Fruit fly (Drosophila melanogaster) whole organism, wandering third instar larva: ENCODE measurements around the gene Neurl4.

Experiments used
- Abd-B ChIP-seq: fragments of >200 bp; optimal IDR thresholded peaks from 2 replicates; lab custom pipeline; 2017; ENCODE audit warnings: missing biosample characterization, missing genetic modification characterization
- CG32264 ChIP-seq: fragments of 200-800 bp; sonication (Bioruptor generic); optimal IDR thresholded peaks from 2 replicates; lab custom pipeline; 2016; ENCODE audit warnings: missing biosample characterization, missing genetic modification characterization
- CG9705 ChIP-seq: fragments of 200-800 bp; sonication (Bioruptor generic); optimal IDR thresholded peaks from 2 replicates; lab custom pipeline; 2018; ENCODE audit warnings: missing biosample characterization, mild to moderate bottlenecking, missing genetic modification characterization
- CrebA ChIP-seq: fragments of 200-800 bp; sonication (Bioruptor generic); optimal IDR thresholded peaks from 2 replicates; lab custom pipeline; 2016; ENCODE audit warnings: missing biosample characterization, mild to moderate bottlenecking, missing genetic modification characterization, borderline replicate concordance
- Dif ChIP-seq: fragments of 200-275, 200-300 bp; sonication (Bioruptor generic); optimal IDR thresholded peaks from 2 replicates; lab custom pipeline; 2018; ENCODE audit warnings: missing biosample characterization, missing genetic modification characterization; ENCODE audit not compliant: partially characterized antibody
- GATAd ChIP-seq: sonication (Bioruptor generic); optimal IDR thresholded peaks from 2 replicates; lab custom pipeline; 2016; ENCODE audit warnings: missing biosample characterization, missing genetic modification characterization
- HLH106 ChIP-seq: fragments of 200-800 bp; optimal IDR thresholded peaks from 3 replicates; lab custom pipeline; 2019; ENCODE audit warnings: missing biosample characterization, mild to moderate bottlenecking, missing genetic modification characterization, moderate library complexity
- Hnf4 ChIP-seq: fragments of 200-800 bp; sonication (Bioruptor generic); optimal IDR thresholded peaks from 2 replicates; lab custom pipeline; 2016; ENCODE audit warnings: missing biosample characterization, mild to moderate bottlenecking, missing genetic modification characterization
- Hr83 ChIP-seq: fragments of 200-300 bp; sonication (Bioruptor generic); optimal IDR thresholded peaks from 2 replicates; lab custom pipeline; 2016; ENCODE audit warnings: missing biosample characterization, mild to moderate bottlenecking, missing genetic modification characterization, moderate library complexity; ENCODE audit not compliant: poor library complexity, severe bottlenecking
- Jra ChIP-seq: sonication (Bioruptor generic); optimal IDR thresholded peaks from 2 replicates; lab custom pipeline; 2016; ENCODE audit warnings: missing biosample characterization, missing genetic modification characterization
- Myc ChIP-seq: fragments of >200 bp; optimal IDR thresholded peaks from 2 replicates; lab custom pipeline; 2017
- OdsH ChIP-seq: fragments of 200-800 bp; sonication (Bioruptor generic); optimal IDR thresholded peaks from 2 replicates; lab custom pipeline; 2016; ENCODE audit warnings: missing biosample characterization, mild to moderate bottlenecking, missing genetic modification characterization
- Rel ChIP-seq, 2 experiments: fragments of 200-800 bp; sonication (Bioruptor generic) in 1 of 2; optimal IDR thresholded peaks; 2 replicates in 1 of 2; 3 replicates in 1 of 2; lab custom pipeline; 2016 to 2019; ENCODE audit warnings: mild to moderate bottlenecking in 2 of 2, missing biosample characterization in 2 of 2, missing genetic modification characterization in 2 of 2, moderate library complexity in 1 of 2
- Sp1 ChIP-seq: fragments of 200-800 bp; sonication (Bioruptor generic); optimal IDR thresholded peaks from 3 replicates; lab custom pipeline; 2019; ENCODE audit warnings: missing biosample characterization, mild to moderate bottlenecking, missing genetic modification characterization, moderate library complexity
- Vsx2 ChIP-seq: fragments of 200-300, 225-300 bp; sonication (Bioruptor generic); optimal IDR thresholded peaks from 2 replicates; lab custom pipeline; 2018; ENCODE audit warnings: missing biosample characterization, missing genetic modification characterization; ENCODE audit not compliant: partially characterized antibody
- br ChIP-seq: fragments of 200-800 bp; sonication (Bioruptor generic); optimal IDR thresholded peaks from 2 replicates; lab custom pipeline; 2016; ENCODE audit warnings: missing biosample characterization, missing genetic modification characterization
- brk ChIP-seq: fragments of 200-800 bp; sonication (Bioruptor generic); optimal IDR thresholded peaks from 2 replicates; lab custom pipeline; 2016; ENCODE audit warnings: missing biosample characterization, mild to moderate bottlenecking, missing genetic modification characterization
- dl ChIP-seq, 2 experiments: fragments of 175-275, 200-275 bp in 1 of 2; fragments of 200-275 bp in 1 of 2; sonication (Bioruptor generic); optimal IDR thresholded peaks; lab custom pipeline; 2018; ENCODE audit warnings: mild to moderate bottlenecking in 2 of 2, missing biosample characterization in 2 of 2, missing genetic modification characterization in 2 of 2, moderate library complexity in 2 of 2; ENCODE audit not compliant: partially characterized antibody in 2 of 2, insufficient read depth in 1 of 2
- dmrt93B ChIP-seq: fragments of 200-800 bp; sonication (Bioruptor generic); optimal IDR thresholded peaks from 2 replicates; lab custom pipeline; 2018; ENCODE audit warnings: missing biosample characterization, mild to moderate bottlenecking, missing genetic modification characterization
- dsf ChIP-seq: sonication (Bioruptor generic); optimal IDR thresholded peaks from 2 replicates; lab custom pipeline; 2016; ENCODE audit warnings: missing biosample characterization, missing genetic modification characterization, borderline replicate concordance
- ey ChIP-seq: fragments of 200-800 bp; sonication (Bioruptor generic); optimal IDR thresholded peaks from 2 replicates; lab custom pipeline; 2016; ENCODE audit warnings: missing biosample characterization, missing genetic modification characterization
- foxo ChIP-seq, 2 experiments: fragments of 200-800 bp; sonication (Bioruptor generic); optimal IDR thresholded peaks; 2 replicates in 1 of 2; 3 replicates in 1 of 2; lab custom pipeline; 2016 to 2017; ENCODE audit warnings: missing biosample characterization in 2 of 2, missing genetic modification characterization in 2 of 2
- fru ChIP-seq: fragments of 200-800 bp; sonication (Bioruptor generic); optimal IDR thresholded peaks from 3 replicates; lab custom pipeline; 2016; ENCODE audit warnings: missing biosample characterization, mild to moderate bottlenecking, missing genetic modification characterization
- h ChIP-seq: fragments of 200-800 bp; sonication (Bioruptor generic); optimal IDR thresholded peaks from 3 replicates; lab custom pipeline; 2016; ENCODE audit warnings: missing biosample characterization, mild to moderate bottlenecking, missing genetic modification characterization
- lola ChIP-seq: fragments of >200 bp; optimal IDR thresholded peaks from 2 replicates; lab custom pipeline; 2017; ENCODE audit warnings: missing biosample characterization, missing genetic modification characterization
- pan ChIP-seq: fragments of >200 bp; optimal IDR thresholded peaks from 2 replicates; lab custom pipeline; 2017
- psq ChIP-seq: fragments of 200-800 bp; sonication (Bioruptor generic); optimal IDR thresholded peaks from 3 replicates; lab custom pipeline; 2017; ENCODE audit warnings: missing biosample characterization, mild to moderate bottlenecking, missing genetic modification characterization, moderate library complexity
- rgr ChIP-seq: fragments of 200-800 bp; sonication (Bioruptor generic); optimal IDR thresholded peaks from 3 replicates; lab custom pipeline; 2016; ENCODE audit warnings: missing biosample characterization, mild to moderate bottlenecking, missing genetic modification characterization
- sage ChIP-seq: fragments of 200-800 bp; sonication (Bioruptor generic); optimal IDR thresholded peaks from 2 replicates; lab custom pipeline; 2016; ENCODE audit warnings: missing biosample characterization, mild to moderate bottlenecking, missing genetic modification characterization
- sv ChIP-seq: fragments of 200-800 bp; sonication (Bioruptor generic); optimal IDR thresholded peaks from 3 replicates; lab custom pipeline; 2016; ENCODE audit warnings: missing biosample characterization, missing genetic modification characterization
- tai ChIP-seq: sonication (Bioruptor generic); optimal IDR thresholded peaks from 2 replicates; lab custom pipeline; 2016; ENCODE audit warnings: missing biosample characterization, missing genetic modification characterization

Neurl4 gene

DNA sequence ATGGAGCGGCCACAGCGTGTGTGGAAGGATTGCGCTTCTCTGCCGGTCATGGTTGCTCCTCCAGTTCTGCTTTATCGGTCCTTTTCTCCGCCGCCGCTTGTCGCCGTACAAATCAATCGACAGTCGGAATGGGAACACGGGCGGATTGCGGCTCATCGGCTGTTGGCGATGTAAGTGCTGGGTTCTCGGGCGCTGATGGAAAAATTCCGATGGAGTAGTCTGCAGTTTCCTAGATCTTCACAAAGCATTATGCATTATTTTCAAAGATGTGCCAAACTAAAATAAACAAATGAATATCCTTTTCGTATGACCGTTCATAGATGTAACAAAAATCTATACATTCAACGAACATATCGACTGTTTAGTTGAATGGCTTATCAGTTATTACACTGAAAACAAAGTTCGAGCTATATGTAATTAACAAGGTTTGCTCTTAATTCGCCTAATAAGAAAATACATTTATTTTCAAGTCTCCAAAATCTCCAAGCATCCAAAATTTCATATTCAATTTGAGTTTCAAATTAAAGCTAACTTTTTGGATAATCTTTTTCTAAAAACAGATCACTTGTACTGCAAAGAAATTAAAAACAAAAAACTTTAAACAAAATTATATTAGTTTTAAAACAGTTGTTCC, at the start of gene Neurl4:
Gene Neurl4 (minus strand): TSS at position 273 of the 634 bp plus-strand sequence.
- peak; percentile 77 for TF ChIP-seq HLH106 (tag; lab: Kevin White, UChicago)
- TF ChIP-seq Vsx2, result no peak
- peak; percentile 66 for TF ChIP-seq OdsH
- TF ChIP-seq CG9705, result peak; percentile 3
- TF ChIP-seq ey (GFP tag; lab: Kevin White, UChicago), result peak; percentile 66
- no peak for TF ChIP-seq sv (GFP tag; lab: Kevin White, UChicago)
- TF ChIP-seq fru, result no peak
- TF ChIP-seq Dif (GFP tag; lab: Kevin White, UChicago), result no peak
- TF ChIP-seq GATAd (GFP tag; lab: Kevin White, UChicago), result peak; percentile 35
- no peak for TF ChIP-seq rgr
- TF ChIP-seq Rel (GFP tag; optimal IDR thresholded peaks at IDR 0.05; lab: Kevin White, UChicago), result no peak
- peak; percentile 42 for TF ChIP-seq Rel (tag; optimal IDR thresholded peaks at IDR 0.05; lab: Kevin White, UChicago)
- TF ChIP-seq psq (GFP tag; lab: Kevin White, UChicago), result peak; percentile 51
- no peak for TF ChIP-seq lola

DNA sequence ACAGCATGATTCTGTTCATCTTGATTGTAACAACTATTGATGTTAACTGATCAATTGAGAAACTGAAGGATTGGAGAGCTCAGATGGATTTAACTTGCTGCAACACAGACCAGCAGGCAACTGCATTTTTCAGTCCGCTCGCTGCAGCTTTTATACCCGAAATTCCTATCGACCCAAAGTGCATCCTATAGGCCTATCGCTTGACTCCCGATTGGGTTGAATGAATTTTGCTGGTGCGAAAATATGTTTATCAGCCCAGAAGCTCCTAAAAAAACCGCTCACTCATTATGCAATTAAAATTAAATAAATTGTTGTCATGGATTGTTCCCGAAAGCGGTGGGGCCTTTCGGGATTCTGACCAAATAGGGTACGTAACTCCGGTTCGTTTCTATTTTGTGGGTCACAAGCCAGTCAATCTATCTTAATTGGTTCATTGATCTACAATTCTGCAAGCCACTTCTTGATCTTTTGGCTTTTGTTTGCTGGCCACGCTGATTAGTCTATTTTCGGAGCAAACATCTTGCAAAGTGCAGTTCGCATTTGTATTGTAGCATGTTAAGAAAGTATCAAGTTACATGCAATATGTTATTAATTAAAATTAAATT, 48.4 kb upstream of the Neurl4 start, which contains the start of gene Fbp1:
Gene Fbp1 (minus strand): TSS at position 113 of the 605 bp plus-strand sequence.
- no peak for TF ChIP-seq OdsH
- no peak for TF ChIP-seq foxo (GFP tag; optimal IDR thresholded peaks at IDR 0.05; lab: Kevin White, UChicago)
- TF ChIP-seq Hr83 (GFP tag; lab: Kevin White, UChicago), result no peak
- TF ChIP-seq Hnf4, result peak; percentile 43
- TF ChIP-seq HLH106 (tag; lab: Kevin White, UChicago), result no peak
- TF ChIP-seq fru, result no peak
- no peak for TF ChIP-seq dmrt93B (GFP tag; lab: Kevin White, UChicago)
- no peak for TF ChIP-seq br (GFP tag; lab: Kevin White, UChicago)
- no peak for TF ChIP-seq CG32264 (GFP tag; lab: Kevin White, UChicago)
- TF ChIP-seq Rel (GFP tag; optimal IDR thresholded peaks at IDR 0.05; lab: Kevin White, UChicago), result no peak
- peak; percentile 58 for TF ChIP-seq Rel (tag; optimal IDR thresholded peaks at IDR 0.05; lab: Kevin White, UChicago)
- no peak for TF ChIP-seq CrebA (GFP tag; lab: Kevin White, UChicago)
- TF ChIP-seq CG9705, result no peak
- TF ChIP-seq Abd-B, result no peak
- TF ChIP-seq ey (GFP tag; lab: Kevin White, UChicago), result no peak
- TF ChIP-seq dsf (GFP tag; lab: Kevin White, UChicago), result no peak
- no peak for TF ChIP-seq Myc (lab: Kevin White, UChicago)

DNA sequence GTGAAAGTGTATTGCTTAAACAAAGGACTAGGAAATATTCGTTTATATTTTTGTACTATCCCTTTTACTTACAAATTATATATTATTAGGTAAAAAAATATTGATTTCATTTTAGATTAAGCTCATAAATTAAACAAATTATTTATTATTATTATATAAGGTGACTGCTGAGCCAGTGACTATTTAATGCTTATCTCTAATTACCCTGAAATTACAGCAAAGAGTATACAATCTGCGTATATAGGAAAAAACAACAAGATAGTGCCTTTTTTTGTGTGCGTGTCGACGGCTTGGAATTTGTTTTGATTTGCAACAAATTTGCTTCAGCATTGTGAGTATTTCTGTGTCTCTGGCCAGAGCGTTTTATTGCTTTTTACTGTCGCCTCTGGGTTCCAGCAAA, 39.8 kb upstream of the Neurl4 start:
- TF ChIP-seq Sp1 (no peak), dl (GFP tag; optimal IDR thresholded peaks at IDR 0.05; lab: Kevin White, UChicago; ENCODE audit: insufficient read depth in 1 of 2, partially characterized antibody in 2 of 2) (no peak), Dif (GFP tag; lab: Kevin White, UChicago) (no peak), fru (no peak), dsf (GFP tag; lab: Kevin White, UChicago) (no peak), rgr (no peak), GATAd (GFP tag; lab: Kevin White, UChicago) (no peak), OdsH (no peak), br (GFP tag; lab: Kevin White, UChicago) (no peak), pan (lab: Kevin White, UChicago) (no peak), lola (no peak), psq (GFP tag; lab: Kevin White, UChicago) (no peak), CrebA (GFP tag; lab: Kevin White, UChicago) (no peak), Hnf4 (no peak), sage (GFP tag; lab: Kevin White, UChicago) (no peak), Abd-B (no peak), h (GFP tag; lab: Kevin White, UChicago) (no peak), ey (GFP tag; lab: Kevin White, UChicago) (no peak), HLH106 (tag; lab: Kevin White, UChicago) (no peak), Hr83 (GFP tag; lab: Kevin White, UChicago) (no peak)

DNA sequence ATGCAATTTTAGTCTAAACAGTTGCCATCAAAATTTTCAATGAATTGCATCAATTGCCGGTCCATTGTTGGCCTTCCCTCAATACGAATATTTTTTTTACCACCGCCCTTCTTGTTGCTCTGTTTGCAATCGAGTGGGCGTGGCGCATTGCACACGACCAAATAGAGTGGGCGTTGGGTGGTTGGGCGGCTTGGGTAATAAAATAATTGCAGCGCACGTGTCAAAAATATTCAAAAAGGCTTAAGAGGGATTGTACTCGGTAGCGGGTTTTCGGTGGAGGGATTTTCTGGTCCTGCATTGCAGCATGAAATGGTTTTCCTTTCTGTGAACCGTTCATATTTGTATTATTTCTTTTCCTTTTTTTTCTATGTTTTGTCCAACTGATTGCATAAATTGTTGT, 39.3 kb upstream of the Neurl4 start:
- TF ChIP-seq tai (GFP tag; lab: Kevin White, UChicago) (no peak), dl (GFP tag; optimal IDR thresholded peaks at IDR 0.05; lab: Kevin White, UChicago; ENCODE audit: insufficient read depth in 1 of 2, partially characterized antibody in 2 of 2) (no peak), Hr83 (GFP tag; lab: Kevin White, UChicago) (no peak), dsf (GFP tag; lab: Kevin White, UChicago) (no peak), br (GFP tag; lab: Kevin White, UChicago) (no peak), Rel (GFP tag; optimal IDR thresholded peaks at IDR 0.05; lab: Kevin White, UChicago) (no peak), Rel (tag; optimal IDR thresholded peaks at IDR 0.05; lab: Kevin White, UChicago) (no peak), sage (GFP tag; lab: Kevin White, UChicago) (no peak), brk (GFP tag; lab: Kevin White, UChicago) (no peak), Jra (GFP tag; lab: Kevin White, UChicago) (no peak), Vsx2 (no peak), foxo (GFP tag; optimal IDR thresholded peaks at IDR 0.05; lab: Kevin White, UChicago) (no peak), ey (GFP tag; lab: Kevin White, UChicago) (no peak)
